Worm (Caenorhabditis elegans) whole organism, L4 larva: Measurements from ENCODE around the gene F46B3.14.

Source experiments
- F26F4.8 ChIP-seq: fragments of 200-800 bp; sonication (Bioruptor generic); conservative IDR thresholded peaks from 2 replicates; pipeline ENCODE4 v1.3.6; 2022; ENCODE audit warnings: missing genetic modification characterization, missing compliant biosample characterization
- F37D6.2 ChIP-seq: sonication (generic microtip); optimal IDR thresholded peaks from 2 replicates; lab custom pipeline; 2016; ENCODE audit warnings: mild to moderate bottlenecking, missing genetic modification characterization, missing compliant biosample characterization
- T20F7.1 ChIP-seq: fragments of 200-800 bp; sonication (Bioruptor generic); optimal IDR thresholded peaks from 2 replicates; lab custom pipeline; 2018; ENCODE audit warnings: mild to moderate bottlenecking, missing genetic modification characterization, missing compliant biosample characterization
- T26A8.4 ChIP-seq: fragments of 200-800 bp; sonication (Bioruptor generic); IDR thresholded peaks from 2 replicates; pipeline ENCODE4 v1.3.6; 2022; ENCODE audit warnings: missing genetic modification characterization, missing compliant biosample characterization
- Y5F2A.4 ChIP-seq: fragments of 200-800 bp; sonication (Bioruptor generic); optimal IDR thresholded peaks from 2 replicates; lab custom pipeline; 2018; ENCODE audit warnings: mild to moderate bottlenecking, missing genetic modification characterization, missing compliant biosample characterization
- arid-1 ChIP-seq: fragments of 200-800 bp; sonication (Bioruptor generic); conservative IDR thresholded peaks from 2 replicates; pipeline ENCODE4 v1.3.6; 2022; ENCODE audit warnings: missing genetic modification reagents, missing genetic modification characterization, missing compliant biosample characterization
- attf-4 ChIP-seq: sonication (generic microtip); optimal IDR thresholded peaks from 3 replicates; lab custom pipeline; 2017; ENCODE audit warnings: missing biosample characterization, missing genetic modification characterization
- ceh-20 ChIP-seq: fragments of 200-800 bp; sonication (Bioruptor generic); IDR thresholded peaks from 2 replicates; pipeline ENCODE4 v1.3.6; 2022; ENCODE audit warnings: missing genetic modification reagents, missing genetic modification characterization, missing compliant biosample characterization
- ceh-62 ChIP-seq: sonication (generic microtip); optimal IDR thresholded peaks from 2 replicates; lab custom pipeline; 2017; ENCODE audit warnings: missing biosample characterization, missing genetic modification characterization
- ctbp-1 ChIP-seq: fragments of 200-800 bp; sonication (Bioruptor generic); IDR thresholded peaks from 2 replicates; pipeline ENCODE4 v1.3.6; 2022; ENCODE audit warnings: missing genetic modification reagents, missing genetic modification characterization, missing compliant biosample characterization
- daf-8 ChIP-seq: fragments of 200-800 bp; sonication (Bioruptor generic); IDR thresholded peaks from 2 replicates; pipeline ENCODE4 v1.3.6; 2022; ENCODE audit warnings: missing genetic modification characterization, missing compliant biosample characterization
- dpl-1 ChIP-seq: fragments of 150-350 bp; optimal IDR thresholded peaks from 2 replicates; lab custom pipeline; 2014; ENCODE audit warnings: missing biosample characterization, missing genetic modification reagents, missing genetic modification characterization
- dve-1 ChIP-seq: sonication (generic microtip); optimal IDR thresholded peaks from 2 replicates; lab custom pipeline; 2017; ENCODE audit warnings: antibody characterized with exemption, mild to moderate bottlenecking, missing genetic modification characterization, missing compliant biosample characterization; ENCODE audit not compliant: insufficient read depth
- gei-8 ChIP-seq: fragments of 200-800 bp; sonication (Bioruptor generic); optimal IDR thresholded peaks from 2 replicates; lab custom pipeline; 2018; ENCODE audit warnings: mild to moderate bottlenecking, missing genetic modification characterization, missing compliant biosample characterization
- hlh-11 ChIP-seq: fragments of 200-800 bp; sonication (Bioruptor generic); optimal IDR thresholded peaks from 2 replicates; lab custom pipeline; 2018; ENCODE audit warnings: mild to moderate bottlenecking, missing genetic modification characterization, missing compliant biosample characterization
- hlh-30 ChIP-seq: sonication (generic microtip); optimal IDR thresholded peaks from 2 replicates; lab custom pipeline; 2017; ENCODE audit warnings: antibody characterized with exemption, mild to moderate bottlenecking, missing genetic modification characterization, missing compliant biosample characterization; ENCODE audit not compliant: insufficient read depth
- lin-13 ChIP-seq: fragments of 150-350 bp; optimal IDR thresholded peaks from 2 replicates; lab custom pipeline; 2014; ENCODE audit warnings: missing biosample characterization, missing genetic modification reagents, missing genetic modification characterization
- lin-29 ChIP-seq: fragments of 200-800 bp; sonication (Bioruptor generic); IDR thresholded peaks from 2 replicates; pipeline ENCODE4 v1.3.6; 2022; ENCODE audit warnings: missing genetic modification reagents, missing genetic modification characterization, missing compliant biosample characterization
- lir-3 ChIP-seq: sonication (generic microtip); optimal IDR thresholded peaks from 2 replicates; lab custom pipeline; 2016; ENCODE audit warnings: mild to moderate bottlenecking, missing genetic modification characterization, missing compliant biosample characterization
- lsy-2 ChIP-seq, 2 experiments: fragments of 150-350 bp in 1 of 2; sonication (generic microtip) in 1 of 2; optimal IDR thresholded peaks; 2 replicates each; lab custom pipeline; 2014 to 2017; ENCODE audit warnings: missing biosample characterization in 2 of 2, missing genetic modification characterization in 2 of 2
- madf-5 ChIP-seq, 2 experiments: fragments of 200-800 bp; sonication (Bioruptor generic); IDR thresholded peaks; 2 replicates each; pipeline ENCODE4 v1.3.6; 2022; ENCODE audit warnings: missing compliant biosample characterization in 2 of 2, missing genetic modification characterization in 2 of 2
- madf-9 ChIP-seq: fragments of 200-800 bp; sonication (Bioruptor generic); conservative IDR thresholded peaks from 2 replicates; pipeline ENCODE4 v1.3.6; 2022; ENCODE audit warnings: missing genetic modification reagents, missing genetic modification characterization, missing compliant biosample characterization
- mdt-29 ChIP-seq: fragments of 200-800 bp; sonication (Bioruptor generic); IDR thresholded peaks from 2 replicates; pipeline ENCODE4 v1.3.6; 2022; ENCODE audit warnings: missing genetic modification reagents, missing genetic modification characterization, missing compliant biosample characterization
- mxl-2 ChIP-seq: fragments of 200-800 bp; sonication (Bioruptor generic); conservative IDR thresholded peaks from 2 replicates; pipeline ENCODE4 v1.3.6; 2022; ENCODE audit warnings: missing genetic modification reagents, missing genetic modification characterization, missing compliant biosample characterization
- mxl-3 ChIP-seq: fragments of 200-800 bp; sonication (Bioruptor generic); optimal IDR thresholded peaks from 2 replicates; lab custom pipeline; 2018; ENCODE audit warnings: mild to moderate bottlenecking, missing genetic modification characterization, missing compliant biosample characterization
- nhr-10 ChIP-seq: fragments of 150-350 bp; optimal IDR thresholded peaks from 2 replicates; lab custom pipeline; 2014; ENCODE audit warnings: missing biosample characterization, missing genetic modification characterization
- nhr-102 ChIP-seq: sonication (generic microtip); optimal IDR thresholded peaks from 2 replicates; lab custom pipeline; 2016; ENCODE audit warnings: mild to moderate bottlenecking, missing genetic modification characterization, moderate library complexity, missing compliant biosample characterization
- nhr-11 ChIP-seq: fragments of 150-350 bp; optimal IDR thresholded peaks from 2 replicates; lab custom pipeline; 2014; ENCODE audit warnings: missing biosample characterization, missing genetic modification characterization
- nhr-237 ChIP-seq: sonication (generic microtip); optimal IDR thresholded peaks from 2 replicates; lab custom pipeline; 2017; ENCODE audit warnings: missing biosample characterization, missing genetic modification characterization
- nhr-25 ChIP-seq: sonication (generic microtip); optimal IDR thresholded peaks from 2 replicates; lab custom pipeline; 2017; ENCODE audit warnings: missing genetic modification characterization, mild to moderate bottlenecking, missing compliant biosample characterization, antibody characterized with exemption, moderate library complexity, borderline replicate concordance; ENCODE audit not compliant: insufficient read depth
- nhr-28 ChIP-seq: fragments of 150-350 bp; optimal IDR thresholded peaks from 2 replicates; lab custom pipeline; 2014; ENCODE audit warnings: missing biosample characterization, missing genetic modification characterization
- nhr-48 ChIP-seq: sonication (generic microtip); optimal IDR thresholded peaks from 2 replicates; lab custom pipeline; 2016; ENCODE audit warnings: mild to moderate bottlenecking, missing genetic modification characterization, missing compliant biosample characterization
- nhr-77 ChIP-seq: fragments of 150-350 bp; optimal IDR thresholded peaks from 2 replicates; lab custom pipeline; 2014; ENCODE audit warnings: missing biosample characterization, missing genetic modification characterization
- pha-4 ChIP-seq, 2 experiments: fragments of 150-350 bp in 1 of 2; fragments of 200-800 bp in 1 of 2; sonication (Bioruptor generic) in 1 of 2; IDR thresholded peaks in 1 of 2; optimal IDR thresholded peaks in 1 of 2; 2 replicates each; pipeline versions ENCODE4 v1.3.6 to Lab custom; 2014 to 2022; ENCODE audit warnings: missing genetic modification characterization in 2 of 2, missing genetic modification reagents in 2 of 2, missing biosample characterization in 1 of 2, missing compliant biosample characterization in 1 of 2
- php-3 ChIP-seq: fragments of 200-800 bp; sonication (Bioruptor generic); IDR thresholded peaks from 2 replicates; pipeline ENCODE4 v1.3.6; 2022; ENCODE audit warnings: missing genetic modification reagents, missing genetic modification characterization, missing compliant biosample characterization
- pqm-1 ChIP-seq: sonication (generic microtip); optimal IDR thresholded peaks from 2 replicates; lab custom pipeline; 2017; ENCODE audit warnings: missing biosample characterization, missing genetic modification characterization
- rbr-2 ChIP-seq: sonication (generic microtip); optimal IDR thresholded peaks from 2 replicates; lab custom pipeline; 2016; ENCODE audit warnings: missing genotype, missing genetic modification characterization, missing compliant biosample characterization
- skn-1 ChIP-seq: fragments of 150-350 bp; optimal IDR thresholded peaks from 2 replicates; lab custom pipeline; 2014; ENCODE audit warnings: missing biosample characterization, missing genetic modification characterization
- unc-130 ChIP-seq: sonication (generic microtip); optimal IDR thresholded peaks from 2 replicates; lab custom pipeline; 2016; ENCODE audit warnings: missing genetic modification reagents, missing genetic modification characterization, missing compliant biosample characterization
- unc-62 ChIP-seq, 3 experiments: fragments of 150-350 bp in 1 of 3; sonication (generic microtip); optimal IDR thresholded peaks in 2 of 3; peaks in 1 of 3; 1 replicate in 1 of 3; 2 replicates in 2 of 3; lab custom pipeline; 2014 to 2017; ENCODE audit warnings: missing biosample characterization in 3 of 3, missing genetic modification characterization in 3 of 3, missing genetic modification reagents in 3 of 3, missing genotype in 1 of 3
- vab-7 ChIP-seq: fragments of 200-800 bp; sonication (Bioruptor generic); IDR thresholded peaks from 2 replicates; pipeline ENCODE4 v1.3.6; 2022; ENCODE audit warnings: missing genetic modification reagents, missing genetic modification characterization, missing compliant biosample characterization
- zip-11 ChIP-seq: fragments of 200-800 bp; sonication (Bioruptor generic); IDR thresholded peaks from 2 replicates; pipeline ENCODE4 v1.3.6; 2022; ENCODE audit warnings: missing genetic modification characterization, missing compliant biosample characterization
- ztf-7 ChIP-seq: fragments of 150-350 bp; optimal IDR thresholded peaks from 2 replicates; lab custom pipeline; 2014; ENCODE audit warnings: missing biosample characterization, missing genetic modification characterization

Gene F46B3.14

DNA sequence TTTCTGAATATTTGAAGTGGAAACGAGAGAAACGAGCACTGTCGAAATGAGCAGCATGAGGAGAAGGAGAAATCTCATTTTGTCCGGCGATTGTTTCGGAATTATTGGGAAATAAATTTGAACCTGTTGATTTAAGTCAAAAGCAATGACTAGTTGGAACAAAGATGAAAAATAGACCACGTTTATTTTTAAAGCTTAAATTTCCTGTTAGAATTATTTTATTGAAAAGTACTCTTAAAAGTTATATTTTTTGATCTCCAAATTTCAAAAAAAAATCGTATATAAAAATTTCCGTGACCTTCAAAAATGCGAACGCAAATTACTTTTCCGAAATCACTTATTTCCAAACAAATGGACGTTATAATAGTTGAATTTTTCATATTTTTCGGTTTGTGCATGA lies 35.5 kb downstream of the F46B3.14 start, which contains the start of gene F26F2.11:
TSS of gene F26F2.11 (minus strand) at position 101 of the 400 bp plus-strand sequence.
- TF ChIP-seq madf-9 (GFP tag; lab: Robert Waterston, UW) = no peak

- no peak for TF ChIP-seq arid-1 (GFP tag; lab: Robert Waterston, UW)
- no peak for TF ChIP-seq vab-7 (GFP tag; lab: Robert Waterston, UW)
- no peak for TF ChIP-seq T20F7.1
- TF ChIP-seq nhr-237 (tag; lab: Kevin White, UChicago) = no peak
- no peak for TF ChIP-seq unc-62 (GFP tag; optimal IDR thresholded peaks at IDR 0.05 in 1 of 2; lab: Kevin White, UChicago)
- TF ChIP-seq unc-62 (tag; optimal IDR thresholded peaks at IDR 0.05; lab: Kevin White, UChicago) = no peak
- no peak for TF ChIP-seq nhr-77 (tag; lab: Kevin White, UChicago)
- no peak for TF ChIP-seq dve-1 (tag; lab: Kevin White, UChicago)
- TF ChIP-seq nhr-48 (tag; lab: Kevin White, UChicago) = no peak
- no peak for TF ChIP-seq lin-29 (GFP tag; lab: Robert Waterston, UW)
Observed at ce11 chrV:20594746-20595145, 36.4 kb downstream of the F46B3.14 start, which contains the start of gene F26F2.10. Gene F26F2.10 (minus strand): TSS chrV:20594846.

DNA sequence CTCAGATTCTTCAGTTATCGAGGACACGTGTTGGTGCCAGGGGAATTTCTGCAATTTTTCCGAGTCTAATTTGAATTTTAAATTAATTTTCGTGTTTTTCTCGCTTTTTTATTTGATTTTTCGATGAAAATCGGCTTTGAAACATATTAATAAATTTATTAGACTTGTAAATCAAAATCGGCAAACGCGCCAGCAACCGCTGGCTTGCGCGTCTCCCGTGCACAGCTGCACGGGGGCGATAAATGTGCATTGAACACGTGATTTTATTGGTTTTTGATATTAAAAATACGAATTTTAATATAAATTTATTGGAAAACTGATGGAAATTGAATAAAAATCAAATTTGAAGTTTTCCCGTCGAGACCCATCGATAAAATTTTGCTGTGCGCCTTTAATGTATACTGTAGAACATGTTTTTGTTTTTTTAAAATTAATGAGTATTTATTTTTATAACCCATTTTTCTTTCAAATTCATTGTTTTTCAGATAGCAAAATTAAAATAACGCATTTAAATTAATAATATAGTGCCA lies 50.6 kb downstream of the F46B3.14 start, which contains the start of gene F26F2.7:
TSS of gene F26F2.7 (plus strand) at position 480 of the 530 bp plus-strand sequence.
- TF ChIP-seq F26F4.8 (GFP tag; lab: Robert Waterston, UW) = no peak
- peak; percentile 79 for TF ChIP-seq dpl-1 (GFP tag; lab: Kevin White, UChicago)
- TF ChIP-seq ceh-62 (tag; lab: Kevin White, UChicago) = no peak
- no peak for TF ChIP-seq nhr-25
- TF ChIP-seq nhr-28 (tag; lab: Kevin White, UChicago) = peak; percentile 67
- TF ChIP-seq nhr-10 (tag; lab: Kevin White, UChicago) = no peak
- TF ChIP-seq nhr-102 (tag; lab: Kevin White, UChicago) = peak; percentile 79
- TF ChIP-seq hlh-30 (tag; lab: Kevin White, UChicago) = peak; percentile 98
- TF ChIP-seq gei-8 (GFP tag; lab: Kevin White, UChicago) = no peak
- no peak for TF ChIP-seq ztf-7 (tag; lab: Kevin White, UChicago)
- TF ChIP-seq arid-1 (GFP tag; lab: Robert Waterston, UW) = peak; percentile 64
- peak; percentile 39; the same call in 1 of the 2 replicates for TF ChIP-seq madf-9 (GFP tag; lab: Robert Waterston, UW)
- no peak for TF ChIP-seq lir-3 (tag; lab: Kevin White, UChicago)
- peak; percentile 63 for TF ChIP-seq F37D6.2 (tag; lab: Kevin White, UChicago)
- peak; percentile 75; the same call in 1 of the 2 replicates for TF ChIP-seq mdt-29 (GFP tag; lab: Robert Waterston, UW)
- no peak for TF ChIP-seq nhr-237 (tag; lab: Kevin White, UChicago)
- TF ChIP-seq lsy-2 (tag; optimal IDR thresholded peaks at IDR 0.05; lab: Kevin White, UChicago) = peak; percentile 18 to 94
- TF ChIP-seq dve-1 (tag; lab: Kevin White, UChicago) = peak; percentile 97
- no peak for TF ChIP-seq mxl-2 (GFP tag; lab: Robert Waterston, UW)
- TF ChIP-seq mxl-3 = peak; percentile 47
- TF ChIP-seq unc-130 (GFP tag; lab: Kevin White, UChicago) = peak; percentile 66
- TF ChIP-seq ctbp-1 (GFP tag; lab: Robert Waterston, UW) = 0 out of 2 replicates have a peak, but pooled peaks have one; percentile 31
- peak; percentile 72 for TF ChIP-seq nhr-77 (tag; lab: Kevin White, UChicago)
- TF ChIP-seq Y5F2A.4 (GFP tag; lab: Kevin White, UChicago) = no peak
- peak; percentile 30 for TF ChIP-seq nhr-11 (tag; lab: Kevin White, UChicago)
- peak; percentile 68 for TF ChIP-seq lin-13 (GFP tag; lab: Kevin White, UChicago)
- peak; percentile 92; the same call in 1 of the 2 replicates for TF ChIP-seq php-3
- TF ChIP-seq daf-8 (GFP tag; lab: Robert Waterston, UW) = no peak
- no peak for TF ChIP-seq madf-5 (GFP tag; IDR thresholded peaks at IDR 0.05; lab: Robert Waterston, UW)
- TF ChIP-seq zip-11 (GFP tag; lab: Robert Waterston, UW) = no peak
- no peak for TF ChIP-seq lin-29 (GFP tag; lab: Robert Waterston, UW)
- TF ChIP-seq attf-4 (tag; lab: Kevin White, UChicago) = no peak
- TF ChIP-seq hlh-11 (tag; lab: Kevin White, UChicago) = peak; percentile 95
- peak; percentile 25 for TF ChIP-seq pqm-1
- TF ChIP-seq ceh-20 = peak; percentile 94
- no peak for TF ChIP-seq skn-1
- TF ChIP-seq T26A8.4 (GFP tag; lab: Robert Waterston, UW) = peak; percentile 70; the same call in 1 of the 2 replicates
- TF ChIP-seq pha-4 (GFP tag; IDR thresholded peaks at IDR 0.05; lab: Robert Waterston, UW) = peak; percentile 77
- no peak for TF ChIP-seq pha-4 (tag; optimal IDR thresholded peaks at IDR 0.05; lab: Kevin White, UChicago)
- peak; percentile 84 for TF ChIP-seq rbr-2
- TF ChIP-seq unc-62 (GFP tag; optimal IDR thresholded peaks at IDR 0.05 in 1 of 2; lab: Kevin White, UChicago) = no peak
- TF ChIP-seq unc-62 (tag; optimal IDR thresholded peaks at IDR 0.05; lab: Kevin White, UChicago) = no peak
